Fruit fly (Drosophila melanogaster): ENCODE data around the gene CG7384.

CG7384 gene

DNA sequence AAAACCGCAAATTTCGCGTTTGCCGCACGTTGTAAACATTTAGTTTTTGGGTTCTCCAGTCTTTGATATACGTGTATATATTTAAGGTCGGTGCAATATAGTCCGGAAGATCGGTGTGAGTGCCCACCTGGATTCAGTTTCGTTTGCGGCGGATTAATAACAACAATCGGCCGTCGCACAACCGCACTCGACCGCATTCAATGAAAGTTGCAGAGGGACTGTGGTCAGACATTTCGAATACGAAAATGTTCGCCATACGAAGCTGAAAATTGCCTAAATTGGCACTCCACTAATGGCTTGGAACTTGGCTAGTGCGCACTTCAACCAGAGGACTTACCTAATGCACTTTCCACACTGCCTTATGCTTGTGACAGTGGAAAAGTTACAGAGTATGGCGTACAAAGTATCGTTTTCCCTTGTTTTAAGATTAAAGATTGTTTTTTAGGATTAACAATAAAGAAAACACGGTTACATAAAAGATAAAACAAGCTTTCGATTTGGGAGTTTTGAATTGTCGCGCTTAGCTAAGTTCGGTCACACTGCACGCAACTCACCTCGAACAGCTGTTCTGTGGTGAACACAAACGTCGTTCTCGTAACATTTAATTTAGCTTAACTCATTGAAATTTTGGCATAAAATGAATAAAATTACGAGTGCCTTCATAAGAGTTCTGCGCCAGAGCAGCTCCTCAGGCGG lies 3.5 kb downstream of the CG7384 start, which contains the start of the genes Myo31DF and CG6094 (continued):
- TF ChIP-seq CG15696 (tag; optimal IDR thresholded peaks at IDR 0.05): peak; percentile 8
- TF ChIP-seq CG18619 (GFP tag; optimal IDR thresholded peaks at IDR 0.05): no peak
- peak; percentile 28 for TF ChIP-seq dm (GFP tag; optimal IDR thresholded peaks at IDR 0.05)
- no peak for TF ChIP-seq tup (GFP tag; optimal IDR thresholded peaks at IDR 0.05)
- TF ChIP-seq CG8089 (GFP tag; optimal IDR thresholded peaks at IDR 0.05): no peak
- peak; percentile 19 for TF ChIP-seq wek (GFP tag; optimal IDR thresholded peaks at IDR 0.05)

DNA sequence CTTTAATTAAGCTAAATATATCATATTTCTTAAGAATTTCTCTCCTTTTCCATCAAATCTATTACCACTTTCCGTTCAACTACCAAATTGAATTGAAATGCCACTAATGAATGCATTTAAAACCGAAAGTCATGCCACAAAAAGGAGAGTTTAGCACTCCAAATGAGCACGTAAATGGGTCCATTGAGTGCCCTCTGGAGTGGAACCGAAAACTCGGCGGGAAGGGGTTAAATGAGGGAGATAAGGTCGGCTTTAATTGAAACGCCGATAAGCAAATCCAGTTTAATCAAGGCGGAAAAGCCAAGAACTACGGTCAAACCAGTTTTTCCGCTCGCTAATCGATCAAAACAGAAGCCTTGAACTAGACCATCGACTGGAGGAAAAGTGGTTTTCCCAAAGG lies 4.9 kb downstream of the CG7384 start:
- no peak for TF ChIP-seq ftz-f1 (GFP tag; optimal IDR thresholded peaks at IDR 0.05)
- peak; percentile 46 for TF ChIP-seq sens (GFP tag)
- no peak for TF ChIP-seq dysf (GFP tag; IDR thresholded peaks at IDR 0.05)
- TF ChIP-seq so (GFP tag; IDR thresholded peaks at IDR 0.05): no peak
- no peak for TF ChIP-seq CG9437 (GFP tag; optimal IDR thresholded peaks at IDR 0.05)
- no peak for TF ChIP-seq CG14667 (GFP tag; IDR thresholded peaks at IDR 0.05)
- no peak for TF ChIP-seq insv (GFP tag; optimal IDR thresholded peaks at IDR 0.05)
- no peak for TF ChIP-seq CG34376 (GFP tag; optimal IDR thresholded peaks at IDR 0.05)
- TF ChIP-seq Dfd (GFP tag; optimal IDR thresholded peaks at IDR 0.05): no peak
- TF ChIP-seq CG16815 (GFP tag; optimal IDR thresholded peaks at IDR 0.05): no peak
- peak; percentile 5 for TF ChIP-seq gem (tag; optimal IDR thresholded peaks at IDR 0.05)
- 0 out of 4 replicates have a peak, but pooled peaks have one; percentile 17 for TF ChIP-seq chinmo (GFP tag; IDR thresholded peaks at IDR 0.05; ENCODE audit: partially characterized antibody)
- TF ChIP-seq grn (GFP tag; optimal IDR thresholded peaks at IDR 0.05): peak; percentile 33
- peak; percentile 76 for TF ChIP-seq Awh (GFP tag; IDR thresholded peaks at IDR 0.05)
- TF ChIP-seq CG8281 (tag; optimal IDR thresholded peaks at IDR 0.05): no peak
- TF ChIP-seq jumu (GFP tag; optimal IDR thresholded peaks at IDR 0.05): no peak
- no peak for TF ChIP-seq CG32532 (GFP tag; IDR thresholded peaks at IDR 0.05)
- TF ChIP-seq B-H2 (GFP tag; optimal IDR thresholded peaks at IDR 0.05): no peak
- peak; percentile 82 for TF ChIP-seq z (GFP tag; IDR thresholded peaks at IDR 0.05)
- peak; percentile 57 for TF ChIP-seq CG15601 (tag; optimal IDR thresholded peaks at IDR 0.05)
- TF ChIP-seq CG18764 (GFP tag; optimal IDR thresholded peaks at IDR 0.05): no peak
- no peak for TF ChIP-seq NFAT (GFP tag; IDR thresholded peaks at IDR 0.05)
- no peak for TF ChIP-seq dmrt99B (tag; optimal IDR thresholded peaks at IDR 0.05)
- TF ChIP-seq Blimp-1 (GFP tag; optimal IDR thresholded peaks at IDR 0.05): peak; percentile 60

DNA sequence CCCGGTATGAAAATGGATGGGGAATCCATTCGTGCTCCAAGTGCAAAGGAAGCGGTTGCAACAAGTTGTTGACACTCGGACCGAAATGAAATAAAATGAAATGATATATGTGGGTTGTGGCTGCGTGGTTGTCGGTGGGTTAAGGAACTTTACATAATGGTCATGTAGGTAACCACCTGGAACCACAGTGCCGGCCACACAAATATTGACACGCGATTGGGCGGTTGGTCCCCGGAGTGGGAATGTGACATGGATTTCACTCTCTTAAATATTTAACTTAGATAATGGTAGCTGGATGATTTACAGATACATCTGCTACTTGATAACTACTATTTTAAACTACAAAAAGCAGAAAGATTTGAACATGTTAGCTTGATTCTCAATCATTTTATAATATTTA lies 5.4 kb downstream of the CG7384 start:
- TF ChIP-seq CG8290 (GFP tag; optimal IDR thresholded peaks at IDR 0.05) (no peak), CG8290 (tag; optimal IDR thresholded peaks at IDR 0.05) (peak; percentile 1 to 68), Awh (GFP tag; IDR thresholded peaks at IDR 0.05) (no peak), CG10431 (GFP tag; optimal IDR thresholded peaks at IDR 0.05) (no peak), vvl (GFP tag; IDR thresholded peaks at IDR 0.05) (peak; percentile 18; the same call in 1 of the 2 replicates), pros (GFP tag; optimal IDR thresholded peaks at IDR 0.05) (no peak), ham (GFP tag; IDR thresholded peaks at IDR 0.05) (no peak), CG10959 (GFP tag; IDR thresholded peaks at IDR 0.05) (no peak), chif (GFP tag; optimal IDR thresholded peaks at IDR 0.05) (no peak), NfI (GFP tag; optimal IDR thresholded peaks at IDR 0.05) (no peak), CG5953 (GFP tag; IDR thresholded peaks at IDR 0.05) (no peak), chm (GFP tag; IDR thresholded peaks at IDR 0.05) (peak; percentile 29; the same call in 1 of the 2 replicates), zf30C (GFP tag; optimal IDR thresholded peaks at IDR 0.05) (no peak), Hr51 (GFP tag; optimal IDR thresholded peaks at IDR 0.05) (no peak), CG12236 (GFP tag; optimal IDR thresholded peaks at IDR 0.05) (peak; percentile 23), CG18764 (GFP tag; optimal IDR thresholded peaks at IDR 0.05) (no peak), gcm2 (GFP tag; optimal IDR thresholded peaks at IDR 0.05) (no peak), ewg (GFP tag; optimal IDR thresholded peaks at IDR 0.05) (no peak), ci (GFP tag; IDR thresholded peaks at IDR 0.05) (peak; percentile 68; the same call in 2 of the 3 replicates), CG15601 (tag; optimal IDR thresholded peaks at IDR 0.05) (peak; percentile 63), CG1024 (GFP tag; IDR thresholded peaks at IDR 0.05) (no peak), bowl (GFP tag; IDR thresholded peaks at IDR 0.05) (no peak)
